Fruit fly (Drosophila melanogaster): ENCODE measurements around the gene CG14451.
A peak's percentile ranks its signal among the peaks of the same experiment; 100 is the strongest.

Gene CG14451

DNA sequence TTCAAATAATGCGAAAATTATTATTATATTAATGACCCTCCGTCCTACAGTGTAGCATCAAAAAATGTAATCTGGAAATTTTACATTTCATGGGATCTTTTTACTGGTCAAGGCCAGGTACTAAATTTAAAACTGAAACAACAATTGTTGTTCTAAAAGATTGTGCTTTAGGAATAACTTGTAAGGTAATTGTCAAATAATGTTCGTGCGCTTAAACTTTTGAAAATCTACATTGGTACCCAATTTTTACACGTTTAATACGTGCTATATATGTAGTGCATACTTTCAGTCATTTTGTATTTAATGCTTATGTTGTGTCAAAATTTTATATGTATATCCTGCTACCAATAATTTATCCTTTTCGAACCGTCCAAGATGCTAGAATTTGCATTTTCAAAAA lies 11.7 kb upstream of the CG14451 start (continued):
- TF ChIP-seq ase (GFP tag; IDR thresholded peaks at IDR 0.05) (no peak), Trl (optimal IDR thresholded peaks at IDR 0.05) (no peak), Trl (GFP tag; optimal IDR thresholded peaks at IDR 0.05) (no peak), sens (GFP tag) (peak; percentile 45), CG8765 (GFP tag; IDR thresholded peaks at IDR 0.05) (no peak), CG10654 (GFP tag; optimal IDR thresholded peaks at IDR 0.05) (no peak), CG1529 (GFP tag; optimal IDR thresholded peaks at IDR 0.05) (no peak), trem (tag; optimal IDR thresholded peaks at IDR 0.05) (no peak), CG4424 (GFP tag; optimal IDR thresholded peaks at IDR 0.05) (no peak), ind (GFP tag; optimal IDR thresholded peaks at IDR 0.05) (no peak), zfh1 (GFP tag; IDR thresholded peaks at IDR 0.05) (no peak), Ptx1 (GFP tag; IDR thresholded peaks at IDR 0.05) (no peak), trh (GFP tag; optimal IDR thresholded peaks at IDR 0.05) (no peak), pzg (GFP tag; optimal IDR thresholded peaks at IDR 0.05) (no peak), dysf (GFP tag; IDR thresholded peaks at IDR 0.05) (no peak), CG11398 (GFP tag; optimal IDR thresholded peaks at IDR 0.05) (no peak), Bgb (GFP tag; IDR thresholded peaks at IDR 0.05; ENCODE audit: partially characterized antibody) (peak; percentile 53), dmrt11E (tag; optimal IDR thresholded peaks at IDR 0.05) (no peak), zen (tag; optimal IDR thresholded peaks at IDR 0.05) (no peak), ara (GFP tag; IDR thresholded peaks at IDR 0.05) (no peak), Doc3 (GFP tag; IDR thresholded peaks at IDR 0.05; ENCODE audit: partially characterized antibody) (no peak), ems (GFP tag; optimal IDR thresholded peaks at IDR 0.05) (no peak), CG13424 (tag; optimal IDR thresholded peaks at IDR 0.05) (no peak), ftz-f1 (GFP tag; optimal IDR thresholded peaks at IDR 0.05) (peak; percentile 74), CG11560 (tag; IDR thresholded peaks at IDR 0.05) (no peak), Dref (GFP tag; IDR thresholded peaks at IDR 0.05) (no peak), stwl (tag; optimal IDR thresholded peaks at IDR 0.05) (no peak), abd-A (tag; optimal IDR thresholded peaks at IDR 0.05) (no peak), Elba2 (GFP tag; optimal IDR thresholded peaks at IDR 0.05) (no peak)

DNA sequence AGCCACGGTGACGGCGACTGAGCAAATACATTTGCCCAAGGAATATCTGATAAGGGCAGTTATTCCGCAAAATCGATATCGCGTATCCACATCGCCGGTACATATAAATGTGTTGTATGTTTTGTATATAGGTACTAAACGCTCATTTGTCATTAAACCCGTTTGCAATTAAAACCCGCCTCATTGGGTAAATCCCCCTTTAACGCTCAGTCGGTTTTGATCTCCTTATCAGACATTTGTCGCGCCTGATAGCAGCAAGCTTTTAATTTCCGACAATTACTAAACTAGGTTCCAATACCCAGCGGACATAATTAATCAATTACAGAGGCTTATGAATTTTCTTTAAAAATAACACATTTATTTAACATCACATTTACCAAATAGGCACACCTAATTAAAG lies 9.5 kb upstream of the CG14451 start:
- peak; percentile 41 for TF ChIP-seq lab (GFP tag; optimal IDR thresholded peaks at IDR 0.05)
- TF ChIP-seq crc (GFP tag; optimal IDR thresholded peaks at IDR 0.05): no peak

DNA sequence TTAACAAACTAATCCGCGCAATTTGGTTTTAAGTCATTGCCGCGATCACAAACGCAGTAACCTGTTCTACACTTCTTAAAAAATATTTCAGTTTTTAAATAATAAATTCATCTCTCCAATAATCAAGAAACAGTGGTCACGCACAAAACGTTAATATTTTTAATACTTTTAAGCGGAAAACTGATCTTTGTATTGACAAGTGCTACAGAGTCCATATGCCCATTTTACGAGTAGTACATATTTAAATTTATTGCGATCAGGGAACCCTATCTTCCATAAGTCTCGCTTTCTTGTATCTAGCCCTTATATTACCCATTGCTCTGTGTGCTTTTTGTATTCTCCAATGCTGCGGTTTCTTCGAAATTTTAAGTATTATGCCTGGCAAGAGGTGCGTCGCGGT lies 7.6 kb upstream of the CG14451 start, which contains the start of gene CG32454:
CG32454 (plus strand) TSS at position 301 of the 400 bp plus-strand sequence.
- TF ChIP-seq gsb-n (tag; optimal IDR thresholded peaks at IDR 0.05): no peak
- TF ChIP-seq Dbx (GFP tag; IDR thresholded peaks at IDR 0.05): no peak
- no peak for TF ChIP-seq Hey (tag; optimal IDR thresholded peaks at IDR 0.05)
- TF ChIP-seq CG42726 (GFP tag; IDR thresholded peaks at IDR 0.05; ENCODE audit: partially characterized antibody): no peak
- no peak for TF ChIP-seq BEAF-32 (GFP tag; optimal IDR thresholded peaks at IDR 0.05)
- TF ChIP-seq CG30431 (GFP tag; optimal IDR thresholded peaks at IDR 0.05): no peak
- TF ChIP-seq CG12744 (GFP tag; optimal IDR thresholded peaks at IDR 0.05): no peak
- no peak for TF ChIP-seq CG7987 (GFP tag; optimal IDR thresholded peaks at IDR 0.05)
- no peak for TF ChIP-seq zen (tag; optimal IDR thresholded peaks at IDR 0.05)
- no peak for TF ChIP-seq CG3065 (GFP tag; optimal IDR thresholded peaks at IDR 0.05)
- TF ChIP-seq stwl (tag; optimal IDR thresholded peaks at IDR 0.05): no peak
- TF ChIP-seq CoRest (tag; optimal IDR thresholded peaks at IDR 0.05): no peak
- TF ChIP-seq CG14050 (GFP tag; IDR thresholded peaks at IDR 0.05): no peak
- TF ChIP-seq CG15514 (GFP tag; optimal IDR thresholded peaks at IDR 0.05): no peak
- no peak for TF ChIP-seq zen2 (GFP tag; IDR thresholded peaks at IDR 0.05; ENCODE audit: partially characterized antibody)
- no peak for TF ChIP-seq CG17361 (GFP tag; IDR thresholded peaks at IDR 0.05)
- no peak for TF ChIP-seq eyg (GFP tag; optimal IDR thresholded peaks at IDR 0.05)
